Worm (Caenorhabditis elegans): ENCODE measurements around the gene C01G5.3.

The C01G5.3 gene

DNA sequence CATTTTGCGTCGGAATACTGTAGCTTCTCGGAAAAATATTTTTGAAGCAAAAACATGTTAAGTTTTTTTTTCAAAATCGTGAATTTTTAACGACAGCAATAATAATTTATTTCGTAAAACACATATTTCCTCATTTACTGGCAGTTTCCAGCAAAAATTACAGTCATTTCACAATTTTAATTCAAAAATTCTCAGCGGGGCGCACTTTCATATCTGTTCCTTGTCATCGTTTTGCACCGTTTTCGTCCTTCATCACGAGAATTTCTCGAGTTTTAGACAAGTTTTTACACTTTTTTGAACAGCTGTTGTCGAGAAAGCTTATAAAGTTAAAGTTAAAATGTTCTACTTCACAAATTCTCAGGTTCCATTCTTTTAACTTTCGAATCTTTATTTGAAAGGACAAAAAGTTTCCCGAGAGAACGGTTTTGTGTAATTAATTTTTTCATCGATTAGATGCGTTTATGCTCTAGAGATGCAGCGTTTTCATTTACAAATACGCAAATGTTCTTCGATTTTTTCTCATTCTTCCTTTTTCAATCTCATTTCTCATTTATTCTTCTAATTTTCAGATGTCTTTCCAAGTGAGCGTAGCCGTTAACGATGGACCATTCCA is 13.6 kb upstream of the C01G5.3 start, which contains the start of gene ddi-1:
Gene ddi-1 (plus strand): TSS at position 563 of the 613 bp plus-strand sequence.
- TF ChIP-seq skn-1 (tag; optimal IDR thresholded peaks at IDR 0.05) (peak; percentile 14), pha-4 (tag; optimal IDR thresholded peaks at IDR 0.05) (no peak), ztf-4 (tag; optimal IDR thresholded peaks at IDR 0.05) (no peak), snpc-4 (tag; optimal IDR thresholded peaks at IDR 0.05) (peak; percentile 21), nhr-12 (tag; optimal IDR thresholded peaks at IDR 0.05) (no peak)

DNA sequence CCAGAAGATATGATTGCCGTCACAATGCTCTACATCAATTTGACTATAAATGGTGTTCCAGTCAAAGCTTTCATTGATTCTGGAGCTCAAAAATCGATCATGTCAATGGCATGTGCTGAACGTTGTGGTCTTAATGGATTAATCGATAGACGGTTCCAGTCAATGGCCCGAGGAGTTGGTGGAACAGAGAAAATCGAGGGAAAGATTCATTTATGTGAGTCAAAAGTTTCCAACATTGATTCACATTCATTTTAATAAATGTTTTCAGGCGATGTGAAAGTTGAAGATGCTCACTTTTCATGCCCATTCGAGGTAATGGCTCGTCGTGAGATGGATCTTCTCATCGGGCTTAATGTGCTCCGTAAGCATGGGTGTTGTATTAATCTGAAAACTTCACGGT is 12.2 kb upstream of the C01G5.3 start:
- TF ChIP-seq sea-2 (GFP tag; optimal IDR thresholded peaks at IDR 0.05), result no peak
- TF ChIP-seq fos-1 (tag; optimal IDR thresholded peaks at IDR 0.05), result no peak
- no peak for TF ChIP-seq hmg-11 (tag; optimal IDR thresholded peaks at IDR 0.05)
- TF ChIP-seq lsy-12 (tag; optimal IDR thresholded peaks at IDR 0.05), result no peak
- no peak for TF ChIP-seq elt-3 (tag; optimal IDR thresholded peaks at IDR 0.05)
- TF ChIP-seq nhr-237 (tag; optimal IDR thresholded peaks at IDR 0.05), result no peak
- no peak for TF ChIP-seq unc-39 (tag; optimal IDR thresholded peaks at IDR 0.05)
- TF ChIP-seq ceh-82 (tag; optimal IDR thresholded peaks at IDR 0.05), result no peak
- TF ChIP-seq egl-27 (tag; optimal IDR thresholded peaks at IDR 0.05), result no peak
- no peak for TF ChIP-seq mml-1 (tag; optimal IDR thresholded peaks at IDR 0.05)
- no peak for TF ChIP-seq mdl-1 (tag; optimal IDR thresholded peaks at IDR 0.05)
- TF ChIP-seq elt-2 (tag; optimal IDR thresholded peaks at IDR 0.05), result no peak
- no peak for TF ChIP-seq nhr-25 (tag; optimal IDR thresholded peaks at IDR 0.05)
- no peak for TF ChIP-seq ztf-4 (tag; optimal IDR thresholded peaks at IDR 0.05)

ce11 chrIV:6524531-6524930 is 11.5 kb upstream of the C01G5.3 start, which contains the start of gene C01G5.5:
Gene C01G5.5 (plus strand): TSS chrIV:6524610.
- TF ChIP-seq sea-2 (GFP tag; optimal IDR thresholded peaks at IDR 0.05), result no peak
- no peak for TF ChIP-seq daf-12 (tag; optimal IDR thresholded peaks at IDR 0.05)
- TF ChIP-seq lin-15B (tag; optimal IDR thresholded peaks at IDR 0.05), result no peak
- TF ChIP-seq fos-1 (tag; optimal IDR thresholded peaks at IDR 0.05), result no peak
- TF ChIP-seq snpc-4 (tag; optimal IDR thresholded peaks at IDR 0.05), result no peak
- TF ChIP-seq nhr-77 (tag; optimal IDR thresholded peaks at IDR 0.05), result no peak
- no peak for TF ChIP-seq nhr-23 (tag; optimal IDR thresholded peaks at IDR 0.05)
- no peak for TF ChIP-seq nhr-67 (tag; optimal IDR thresholded peaks at IDR 0.05)
- no peak for TF ChIP-seq hmg-11 (tag; optimal IDR thresholded peaks at IDR 0.05)

ce11 chrIV:6526522-6526921 is 9.5 kb upstream of the C01G5.3 start:
- TF ChIP-seq ztf-4 (tag; optimal IDR thresholded peaks at IDR 0.05) (no peak), ceh-28 (tag; optimal IDR thresholded peaks at IDR 0.05) (no peak), ama-1 (optimal IDR thresholded peaks at IDR 0.05) (no peak), skn-1 (tag; optimal IDR thresholded peaks at IDR 0.05) (no peak), nhr-76 (tag; optimal IDR thresholded peaks at IDR 0.05) (no peak)

- TF ChIP-seq eor-1 (tag; optimal IDR thresholded peaks at IDR 0.05), result no peak
- no peak for TF ChIP-seq sea-2 (GFP tag; optimal IDR thresholded peaks at IDR 0.05)
- no peak for TF ChIP-seq ceh-82 (tag; optimal IDR thresholded peaks at IDR 0.05)
- no peak for TF ChIP-seq mml-1 (tag; optimal IDR thresholded peaks at IDR 0.05)
- no peak for TF ChIP-seq elt-1 (tag; optimal IDR thresholded peaks at IDR 0.05)
- TF ChIP-seq ZK546.5 (tag; optimal IDR thresholded peaks at IDR 0.05), result no peak
- TF ChIP-seq nhr-28 (tag; optimal IDR thresholded peaks at IDR 0.05), result no peak
- TF ChIP-seq nhr-67 (tag; optimal IDR thresholded peaks at IDR 0.05), result no peak
- TF ChIP-seq hmg-11 (tag; optimal IDR thresholded peaks at IDR 0.05), result no peak
Observed at ce11 chrIV:6528202-6528601, 7.8 kb upstream of the C01G5.3 start.

DNA sequence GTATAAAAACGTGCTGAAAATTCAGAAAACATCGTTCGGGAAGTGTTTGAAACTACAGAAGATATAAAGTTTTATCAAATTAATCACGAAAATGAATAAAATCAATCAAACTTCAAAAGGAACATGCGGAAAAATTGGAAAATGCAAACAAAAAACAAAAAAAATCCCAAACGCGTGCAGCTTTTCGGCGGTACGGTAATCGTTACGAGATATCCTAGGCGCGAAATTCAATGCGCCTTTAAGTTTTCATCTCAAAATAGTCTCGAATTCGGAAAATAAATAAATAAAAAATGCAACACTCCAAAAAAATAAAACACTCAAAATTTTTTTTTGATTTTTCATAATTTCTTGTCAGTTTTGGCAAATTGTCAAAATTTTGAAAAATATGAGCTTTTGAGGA is 6.2 kb upstream of the C01G5.3 start:
- TF ChIP-seq lin-39 (tag; optimal IDR thresholded peaks at IDR 0.05) (no peak), elt-1 (tag; optimal IDR thresholded peaks at IDR 0.05) (no peak), mml-1 (tag; optimal IDR thresholded peaks at IDR 0.05) (no peak), lin-15B (tag; optimal IDR thresholded peaks at IDR 0.05) (no peak), nhr-12 (tag; optimal IDR thresholded peaks at IDR 0.05) (no peak), nhr-25 (tag; optimal IDR thresholded peaks at IDR 0.05) (no peak), eor-1 (tag; optimal IDR thresholded peaks at IDR 0.05) (no peak), jun-1 (tag; optimal IDR thresholded peaks at IDR 0.05) (no peak), ceh-9 (tag; optimal IDR thresholded peaks at IDR 0.05) (no peak)

All from whole organism, L3 larva.